Worm (Caenorhabditis elegans): Measurements from ENCODE around the gene T21C12.4.

Gene T21C12.4

DNA sequence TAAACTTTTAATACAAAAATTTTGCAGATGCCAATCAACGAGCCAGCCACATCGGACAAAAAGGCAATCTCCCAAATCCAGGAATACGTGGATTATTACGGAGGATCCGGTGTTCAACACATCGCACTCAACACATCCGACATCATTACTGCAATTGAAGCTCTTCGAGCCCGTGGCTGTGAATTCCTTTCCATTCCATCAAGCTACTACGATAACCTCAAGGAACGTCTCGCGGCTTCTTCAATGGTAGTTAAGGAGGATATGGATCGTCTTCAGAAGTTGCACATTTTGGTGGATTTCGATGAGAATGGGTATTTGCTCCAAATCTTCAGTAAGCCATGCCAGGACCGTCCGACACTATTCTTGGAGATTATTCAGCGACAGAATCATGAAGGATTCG lies 20.8 kb downstream of the T21C12.4 start:
- no peak for TF ChIP-seq ceh-36 (tag; optimal IDR thresholded peaks at IDR 0.05)

DNA sequence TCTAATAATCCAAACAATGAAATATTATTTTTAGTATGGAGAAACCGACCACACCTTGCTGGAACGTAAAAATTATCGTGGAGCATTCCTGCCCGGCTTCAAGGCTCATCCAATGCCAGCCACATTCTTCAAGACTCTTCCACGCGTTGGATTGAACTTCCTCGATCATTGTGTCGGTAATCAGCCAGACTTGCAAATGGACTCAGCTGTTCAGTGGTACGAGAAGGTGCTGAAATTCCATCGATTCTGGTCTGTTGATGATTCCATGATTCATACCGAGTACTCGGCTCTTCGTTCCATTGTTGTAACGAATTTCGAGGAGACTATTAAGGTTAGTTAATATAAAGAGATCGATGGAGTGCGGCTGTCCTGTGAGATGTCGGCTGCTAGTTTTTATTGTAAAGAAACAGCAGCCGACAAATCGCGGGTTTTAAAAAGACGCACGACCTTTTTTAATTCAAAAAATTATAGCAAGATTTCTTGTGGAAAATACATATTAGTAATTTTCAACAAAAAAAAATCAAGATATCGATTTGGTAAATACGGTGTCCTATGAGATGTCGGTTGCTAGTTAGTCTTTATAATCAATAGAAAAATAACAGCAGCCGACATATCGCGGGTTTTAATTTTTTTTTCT lies 21.6 kb downstream of the T21C12.4 start:
- TF ChIP-seq hmg-4 (GFP tag; optimal IDR thresholded peaks at IDR 0.05) (no peak), B0310.2 (tag; optimal IDR thresholded peaks at IDR 0.05) (no peak), ceh-36 (tag; optimal IDR thresholded peaks at IDR 0.05) (no peak), tbx-11 (GFP tag; IDR thresholded peaks at IDR 0.05) (no peak), tra-4 (tag; optimal IDR thresholded peaks at IDR 0.05) (no peak), aly-1 (tag; optimal IDR thresholded peaks at IDR 0.05) (no peak), hmbx-1 (tag; optimal IDR thresholded peaks at IDR 0.05) (no peak), tbx-37 (GFP tag; conservative IDR thresholded peaks at IDR 0.05) (no peak), hnd-1 (tag; optimal IDR thresholded peaks at IDR 0.05) (no peak), scrt-1 (GFP tag; IDR thresholded peaks at IDR 0.05) (no peak)

DNA sequence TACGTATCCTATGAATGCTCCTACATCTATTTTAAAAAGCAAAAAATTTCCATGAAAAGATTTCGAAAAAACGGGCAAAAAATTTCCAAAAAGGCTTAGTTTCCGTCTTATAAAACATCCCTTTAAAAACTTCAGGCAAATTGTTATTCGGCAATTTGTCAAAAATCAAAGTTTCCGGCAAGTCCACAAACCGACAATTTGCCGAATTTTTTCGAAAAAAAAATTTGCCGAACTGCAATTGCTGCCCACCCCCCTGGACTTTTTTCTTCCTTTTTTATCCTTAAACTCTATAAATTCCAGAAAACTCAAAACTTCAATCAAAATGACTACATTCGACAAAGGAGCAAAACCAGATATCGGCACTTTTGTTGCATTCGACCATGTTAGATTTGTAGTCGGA lies 22.6 kb downstream of the T21C12.4 start, which contains the start of gene hpd-1:
TSS of gene hpd-1 (plus strand) at position 301 of the 400 bp plus-strand sequence.
- TF ChIP-seq tra-4 (tag; optimal IDR thresholded peaks at IDR 0.05): no peak
- no peak for TF ChIP-seq pes-1 (GFP tag; IDR thresholded peaks at IDR 0.05)
- TF ChIP-seq F13C5.2 (tag; optimal IDR thresholded peaks at IDR 0.05): no peak
- no peak for TF ChIP-seq flt-1 (GFP tag; IDR thresholded peaks at IDR 0.05)
- TF ChIP-seq sea-1 (GFP tag; conservative IDR thresholded peaks at IDR 0.05): no peak
- no peak for TF ChIP-seq ets-7 (tag; optimal IDR thresholded peaks at IDR 0.05)
- TF ChIP-seq B0310.2 (tag; optimal IDR thresholded peaks at IDR 0.05): no peak
- no peak for TF ChIP-seq ama-1 (optimal IDR thresholded peaks at IDR 0.05)
- no peak for TF ChIP-seq aly-1 (tag; optimal IDR thresholded peaks at IDR 0.05)
- TF ChIP-seq hnd-1 (tag; optimal IDR thresholded peaks at IDR 0.05): no peak
- TF ChIP-seq tbx-37 (GFP tag; conservative IDR thresholded peaks at IDR 0.05): no peak
- TF ChIP-seq ceh-13 (GFP tag; optimal IDR thresholded peaks at IDR 0.05): no peak

DNA sequence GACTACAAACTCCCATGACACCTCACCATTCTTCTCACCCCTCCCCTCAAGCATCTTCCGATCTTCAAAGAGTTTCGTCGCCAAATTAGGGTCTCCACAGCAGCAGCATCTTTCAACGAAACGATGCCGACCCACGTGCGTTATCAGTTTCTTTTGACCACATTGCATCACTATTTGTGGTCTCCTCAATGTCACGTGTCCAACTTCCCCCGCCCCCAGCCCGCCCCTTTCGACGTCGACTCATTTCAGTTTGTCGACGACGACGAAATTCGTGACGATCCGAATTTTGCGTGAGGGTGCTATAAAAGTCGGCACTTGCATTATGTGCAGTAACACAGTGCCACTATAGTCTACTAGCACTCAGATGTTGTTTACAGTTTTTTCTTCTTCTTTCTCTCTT lies 23.6 kb downstream of the T21C12.4 start:
- TF ChIP-seq tbx-11 (GFP tag; IDR thresholded peaks at IDR 0.05): no peak
- no peak for TF ChIP-seq hnd-1 (tag; optimal IDR thresholded peaks at IDR 0.05)
- TF ChIP-seq ets-7 (tag; optimal IDR thresholded peaks at IDR 0.05): no peak
- TF ChIP-seq flt-1 (GFP tag; IDR thresholded peaks at IDR 0.05): no peak
- no peak for TF ChIP-seq aly-1 (tag; optimal IDR thresholded peaks at IDR 0.05)
- TF ChIP-seq tra-4 (tag; optimal IDR thresholded peaks at IDR 0.05): no peak
- no peak for TF ChIP-seq pes-1 (GFP tag; IDR thresholded peaks at IDR 0.05)
- no peak for TF ChIP-seq hmbx-1 (tag; optimal IDR thresholded peaks at IDR 0.05)
- no peak for TF ChIP-seq sea-1 (GFP tag; conservative IDR thresholded peaks at IDR 0.05)
- TF ChIP-seq hmg-4 (GFP tag; optimal IDR thresholded peaks at IDR 0.05): no peak

DNA sequence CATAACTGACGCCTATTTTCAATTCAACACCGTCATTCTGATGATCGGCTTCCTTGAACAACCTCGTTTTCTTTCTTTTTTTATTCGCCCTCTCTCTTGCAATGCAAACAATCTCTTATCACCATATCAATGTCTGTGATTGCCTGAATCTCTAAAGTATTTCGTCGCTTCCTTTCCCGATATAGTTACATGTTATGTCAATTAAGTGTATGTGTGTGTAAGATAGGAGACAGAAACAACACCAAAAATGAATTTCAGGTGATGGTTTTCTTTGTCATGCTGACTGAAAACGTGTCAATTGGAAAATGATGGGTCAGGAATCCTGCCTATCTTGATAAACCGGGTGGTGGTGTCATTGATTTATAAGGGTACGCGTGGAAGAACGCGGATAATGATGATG lies 24.5 kb downstream of the T21C12.4 start:
- TF ChIP-seq tra-4 (tag; optimal IDR thresholded peaks at IDR 0.05) (no peak), flt-1 (GFP tag; IDR thresholded peaks at IDR 0.05) (no peak), hmg-4 (GFP tag; optimal IDR thresholded peaks at IDR 0.05) (no peak)

DNA sequence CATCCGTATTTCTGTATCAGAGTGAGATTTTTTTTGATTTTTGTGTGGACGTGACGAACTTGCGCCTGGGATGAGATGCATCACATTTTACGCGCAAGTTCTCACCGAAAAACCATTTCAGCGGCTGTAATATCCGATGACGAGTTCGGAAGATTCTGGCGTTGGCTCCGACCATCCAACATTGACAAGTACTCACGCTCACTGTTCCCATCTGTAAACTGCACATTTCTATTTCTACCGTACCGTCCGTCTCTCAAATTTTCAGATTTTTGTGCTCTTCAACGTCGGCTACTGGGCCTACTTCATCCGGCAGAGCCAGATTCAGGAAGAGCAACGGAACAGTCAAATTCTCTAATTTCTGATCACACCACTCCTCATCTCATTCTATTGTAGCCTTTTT lies 30.4 kb downstream of the T21C12.4 start:
- TF ChIP-seq tbx-11 (GFP tag; IDR thresholded peaks at IDR 0.05) (no peak), hnd-1 (tag; optimal IDR thresholded peaks at IDR 0.05) (no peak), scrt-1 (GFP tag; IDR thresholded peaks at IDR 0.05) (no peak), pes-1 (GFP tag; IDR thresholded peaks at IDR 0.05) (no peak), ama-1 (optimal IDR thresholded peaks at IDR 0.05) (no peak), ceh-36 (tag; optimal IDR thresholded peaks at IDR 0.05) (no peak), ets-7 (tag; optimal IDR thresholded peaks at IDR 0.05) (no peak), hmg-4 (GFP tag; optimal IDR thresholded peaks at IDR 0.05) (no peak), tbx-37 (GFP tag; conservative IDR thresholded peaks at IDR 0.05) (no peak), hmbx-1 (tag; optimal IDR thresholded peaks at IDR 0.05) (no peak), flt-1 (GFP tag; IDR thresholded peaks at IDR 0.05) (no peak)

DNA sequence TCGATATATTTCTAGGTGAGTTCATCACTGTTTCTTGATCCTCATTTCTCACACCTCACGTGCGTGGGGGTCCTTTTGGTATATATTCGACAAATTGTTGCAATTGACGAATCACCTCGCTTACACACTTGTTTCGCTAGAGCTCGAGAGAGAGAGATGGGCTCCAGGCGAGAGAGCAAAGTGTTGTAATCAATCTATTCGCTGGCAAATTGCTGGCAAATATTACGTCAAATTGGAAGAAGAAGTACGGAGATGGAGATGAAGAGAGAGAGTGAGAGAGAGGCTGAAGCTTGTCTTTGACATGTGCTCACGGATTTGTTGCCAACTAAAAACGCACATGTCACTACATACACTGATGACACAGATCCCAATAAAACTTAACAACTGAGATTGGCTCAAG lies 31.9 kb downstream of the T21C12.4 start:
- TF ChIP-seq hmg-4 (GFP tag; optimal IDR thresholded peaks at IDR 0.05): no peak
- TF ChIP-seq hnd-1 (tag; optimal IDR thresholded peaks at IDR 0.05): no peak
- TF ChIP-seq ets-7 (tag; optimal IDR thresholded peaks at IDR 0.05): no peak
- TF ChIP-seq ceh-13 (GFP tag; optimal IDR thresholded peaks at IDR 0.05): no peak
- TF ChIP-seq F13C5.2 (tag; optimal IDR thresholded peaks at IDR 0.05): no peak
- no peak for TF ChIP-seq ama-1 (optimal IDR thresholded peaks at IDR 0.05)
- no peak for TF ChIP-seq tbx-37 (GFP tag; conservative IDR thresholded peaks at IDR 0.05)
- no peak for TF ChIP-seq tra-4 (tag; optimal IDR thresholded peaks at IDR 0.05)
- TF ChIP-seq scrt-1 (GFP tag; IDR thresholded peaks at IDR 0.05): no peak
- TF ChIP-seq hmbx-1 (tag; optimal IDR thresholded peaks at IDR 0.05): no peak
- no peak for TF ChIP-seq pes-1 (GFP tag; IDR thresholded peaks at IDR 0.05)

DNA sequence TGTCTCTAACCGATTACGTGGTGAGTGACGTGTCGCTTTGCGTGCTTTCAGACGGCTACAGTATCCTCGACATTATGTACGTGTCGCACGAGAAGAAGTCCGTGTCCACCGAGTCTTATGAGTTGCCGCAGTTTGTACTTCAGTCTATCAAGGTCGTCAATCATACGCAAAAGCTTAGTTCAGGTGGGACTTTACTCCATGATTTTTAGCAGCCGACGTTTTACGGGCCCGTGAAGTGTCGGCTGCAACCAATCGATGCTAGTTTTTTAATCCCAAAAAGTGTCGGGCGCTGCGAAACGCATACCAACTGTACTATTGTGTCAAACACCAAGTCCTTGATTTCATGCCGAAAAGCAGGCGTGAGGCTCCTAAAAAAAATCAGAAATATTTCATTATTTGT lies 33.0 kb downstream of the T21C12.4 start:
- TF ChIP-seq hmbx-1 (tag; optimal IDR thresholded peaks at IDR 0.05) (no peak), B0310.2 (tag; optimal IDR thresholded peaks at IDR 0.05) (no peak), hnd-1 (tag; optimal IDR thresholded peaks at IDR 0.05) (no peak), scrt-1 (GFP tag; IDR thresholded peaks at IDR 0.05) (no peak), flt-1 (GFP tag; IDR thresholded peaks at IDR 0.05) (no peak), tbx-11 (GFP tag; IDR thresholded peaks at IDR 0.05) (no peak), sea-1 (GFP tag; conservative IDR thresholded peaks at IDR 0.05) (no peak), ets-7 (tag; optimal IDR thresholded peaks at IDR 0.05) (no peak), aly-1 (tag; optimal IDR thresholded peaks at IDR 0.05) (no peak)

DNA sequence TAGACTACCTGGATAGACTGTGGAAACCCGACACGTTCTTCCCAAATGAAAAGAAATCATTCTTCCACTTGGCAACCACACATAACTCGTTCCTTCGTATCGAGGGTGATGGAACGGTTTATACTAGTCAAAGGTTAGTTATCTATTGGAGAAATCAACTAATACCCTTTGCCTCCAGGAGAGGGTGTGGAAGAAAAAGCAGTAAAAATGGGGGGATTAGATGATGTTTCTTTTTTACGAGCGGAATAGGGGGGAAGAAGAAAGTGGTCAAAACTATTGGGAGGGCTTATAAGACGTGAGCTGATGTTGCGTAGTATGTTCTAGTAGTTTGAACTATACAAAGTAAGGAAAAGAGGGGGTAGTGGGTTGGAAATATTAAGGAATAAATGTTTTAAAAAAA lies 34.8 kb downstream of the T21C12.4 start:
- TF ChIP-seq ceh-13 (GFP tag; optimal IDR thresholded peaks at IDR 0.05): no peak
- TF ChIP-seq ets-7 (tag; optimal IDR thresholded peaks at IDR 0.05): no peak
- TF ChIP-seq flt-1 (GFP tag; IDR thresholded peaks at IDR 0.05): no peak
- no peak for TF ChIP-seq ceh-36 (tag; optimal IDR thresholded peaks at IDR 0.05)
- TF ChIP-seq hmbx-1 (tag; optimal IDR thresholded peaks at IDR 0.05): no peak
- no peak for TF ChIP-seq hmg-4 (GFP tag; optimal IDR thresholded peaks at IDR 0.05)
- no peak for TF ChIP-seq F13C5.2 (tag; optimal IDR thresholded peaks at IDR 0.05)
- no peak for TF ChIP-seq hnd-1 (tag; optimal IDR thresholded peaks at IDR 0.05)
- no peak for TF ChIP-seq B0310.2 (tag; optimal IDR thresholded peaks at IDR 0.05)
- no peak for TF ChIP-seq aly-1 (tag; optimal IDR thresholded peaks at IDR 0.05)

All from whole organism, early embryonic.